Fruit fly (Drosophila melanogaster) whole organism, prepupa: ENCODE measurements around the gene HtrA2.

Source experiments
- CG10631 ChIP-seq: fragments of 200-800 bp; sonication (Bioruptor generic); optimal IDR thresholded peaks from 2 replicates; lab custom pipeline; 2016; ENCODE audit warnings: missing biosample characterization, missing genetic modification characterization
- Eip78C ChIP-seq: fragments of 200-800 bp; sonication (Bioruptor generic); peaks from one replicate; lab custom pipeline; 2016; ENCODE audit warnings: missing biosample characterization, missing genetic modification characterization
- Met ChIP-seq: fragments of 200-800 bp; sonication (Bioruptor generic); optimal IDR thresholded peaks from 3 replicates; lab custom pipeline; 2016; ENCODE audit warnings: missing biosample characterization, missing genetic modification characterization
- OdsH ChIP-seq: fragments of 200-800 bp; sonication (Bioruptor generic); optimal IDR thresholded peaks from 3 replicates; lab custom pipeline; 2016; ENCODE audit warnings: missing biosample characterization, missing genetic modification characterization
- dsx ChIP-seq: fragments of 200-800 bp; optimal IDR thresholded peaks from 3 replicates; lab custom pipeline; 2019; ENCODE audit warnings: missing biosample characterization, mild to moderate bottlenecking, missing genetic modification characterization, moderate library complexity; ENCODE audit not compliant: poor library complexity, severe bottlenecking
- fkh ChIP-seq: fragments of 200-800 bp; sonication (Bioruptor generic); optimal IDR thresholded peaks from 3 replicates; lab custom pipeline; 2017; ENCODE audit warnings: missing biosample characterization, mild to moderate bottlenecking, missing genetic modification characterization, moderate library complexity

- TF ChIP-seq Met (GFP tag; lab: Kevin White, UChicago) (no peak), Eip78C (no peak), CG10631 (GFP tag; lab: Kevin White, UChicago) (no peak), OdsH (GFP tag; lab: Kevin White, UChicago) (no peak), fkh (GFP tag; lab: Kevin White, UChicago) (no peak), dsx (GFP tag; lab: Kevin White, UChicago) (no peak)
Observed at dm6 chr3R:14520749-14521148, 9.2 kb upstream of the HtrA2 start, which contains the start of gene Cyp313a1.
